Worm (Caenorhabditis elegans) whole organism, midembryonic: ENCODE data around the gene ace-1.

Experiments used
- T22C8.4 ChIP-seq: fragments of 200-800 bp; sonication (Bioruptor generic); IDR thresholded peaks from 2 replicates; pipeline ENCODE4 v1.3.6; 2022; ENCODE audit warnings: missing genetic modification characterization, missing compliant biosample characterization
- cog-1 ChIP-seq: sonication (generic microtip); optimal IDR thresholded peaks from 2 replicates; lab custom pipeline; 2016; ENCODE audit warnings: missing genetic modification characterization, missing compliant biosample characterization
- flt-1 ChIP-seq: fragments of 200-800 bp; sonication (Bioruptor generic); IDR thresholded peaks from 2 replicates; pipeline ENCODE4 v1.3.6; 2022; ENCODE audit warnings: missing genetic modification characterization, missing compliant biosample characterization
- ref-1 ChIP-seq: fragments of 200-800 bp; sonication (Bioruptor generic); conservative IDR thresholded peaks from 2 replicates; pipeline ENCODE4 v1.3.6; 2022; ENCODE audit warnings: missing genetic modification reagents, missing genetic modification characterization, missing compliant biosample characterization
- tab-1 ChIP-seq: fragments of 200-800 bp; sonication (Bioruptor generic); IDR thresholded peaks from 2 replicates; pipeline ENCODE4 v1.3.6; 2022; ENCODE audit warnings: missing genetic modification characterization, missing compliant biosample characterization
- ztf-23 ChIP-seq: fragments of 200-800 bp; sonication (Bioruptor generic); IDR thresholded peaks from 2 replicates; pipeline ENCODE4 v1.3.6; 2022; ENCODE audit warnings: missing genetic modification reagents, missing genetic modification characterization, missing compliant biosample characterization
- ztf-29 ChIP-seq: fragments of 200-800 bp; sonication (Bioruptor generic); IDR thresholded peaks from 2 replicates; pipeline ENCODE4 v1.3.6; 2022; ENCODE audit warnings: missing genetic modification reagents, missing genetic modification characterization, missing compliant biosample characterization

- TF ChIP-seq flt-1 (GFP tag; lab: Robert Waterston, UW): peak; percentile 81
- peak; percentile 61; the same call in 1 of the 2 replicates for TF ChIP-seq ztf-23 (GFP tag; lab: Robert Waterston, UW)
- TF ChIP-seq ztf-29 (GFP tag; lab: Robert Waterston, UW): no peak
- TF ChIP-seq T22C8.4 (GFP tag; lab: Robert Waterston, UW): no peak
- peak; percentile 8; the same call in 1 of the 2 replicates for TF ChIP-seq ref-1 (GFP tag; lab: Robert Waterston, UW)
- peak; percentile 64 for TF ChIP-seq tab-1 (GFP tag; lab: Robert Waterston, UW)
- TF ChIP-seq cog-1: peak; percentile 12
These were observed 10.8 kb downstream of the ace-1 start for ce11 chrX:16377903-16378302.
